Fruit fly (Drosophila melanogaster) whole organism, embryonic: ENCODE data around the gene CG42258.

Experiments used
- Antp ChIP-seq: fragments of 200-800 bp; sonication (Bioruptor generic); optimal IDR thresholded peaks from 3 replicates; lab custom pipeline; 2016; ENCODE audit warnings: missing biosample characterization, missing genetic modification characterization
- C15 ChIP-seq: fragments of 200-800 bp; sonication (Bioruptor generic); IDR thresholded peaks from 3 replicates; pipeline ENCODE4 v1.3.6; 2022; ENCODE audit warnings: missing biosample characterization, missing genetic modification characterization
- CG10979 ChIP-seq: fragments of 200-800 bp; sonication (Bioruptor generic); optimal IDR thresholded peaks from 2 replicates; lab custom pipeline; 2018; ENCODE audit warnings: missing biosample characterization, mild to moderate bottlenecking, missing genetic modification characterization, moderate library complexity
- CG11398 ChIP-seq: fragments of 200-800 bp; sonication (Bioruptor generic); optimal IDR thresholded peaks from 2 replicates; lab custom pipeline; 2016; ENCODE audit warnings: missing biosample characterization, missing genetic modification characterization
- CG12071 ChIP-seq: fragments of 200-800 bp; sonication (Bioruptor generic); optimal IDR thresholded peaks from 3 replicates; lab custom pipeline; 2018; ENCODE audit warnings: missing biosample characterization, mild to moderate bottlenecking, missing genetic modification characterization
- CG14710 ChIP-seq: fragments of 200-800 bp; sonication (Bioruptor generic); optimal IDR thresholded peaks from 3 replicates; lab custom pipeline; 2019; ENCODE audit warnings: missing biosample characterization, mild to moderate bottlenecking, missing genetic modification characterization, moderate library complexity
- CG2120 ChIP-seq: fragments of 200-800 bp; sonication (Bioruptor generic); optimal IDR thresholded peaks from 3 replicates; lab custom pipeline; 2016; ENCODE audit warnings: missing biosample characterization, missing genetic modification characterization
- CG2678 ChIP-seq: fragments of 200-800 bp; sonication (Bioruptor generic); optimal IDR thresholded peaks from 3 replicates; lab custom pipeline; 2019; ENCODE audit warnings: missing biosample characterization, mild to moderate bottlenecking, missing genetic modification characterization, moderate library complexity
- CG4730 ChIP-seq: fragments of 200-800 bp; sonication (Bioruptor generic); IDR thresholded peaks from 2 replicates; pipeline ENCODE4 v1.3.6; 2022; ENCODE audit warnings: missing biosample characterization, missing genetic modification characterization
- CG4820 ChIP-seq: fragments of 200-800 bp; sonication (Bioruptor generic); optimal IDR thresholded peaks from 3 replicates; lab custom pipeline; 2016; ENCODE audit warnings: missing biosample characterization, missing genetic modification characterization
- CG5180 ChIP-seq: fragments of 200-800 bp; sonication (Bioruptor generic); optimal IDR thresholded peaks from 3 replicates; lab custom pipeline; 2017; ENCODE audit warnings: missing biosample characterization, missing genetic modification characterization, mild to moderate bottlenecking, moderate library complexity, missing genetic modification reagents
- CG6272 ChIP-seq: fragments of 200-800 bp; sonication (Bioruptor generic); IDR thresholded peaks from 2 replicates; pipeline ENCODE4 v1.3.6; 2022; ENCODE audit warnings: missing biosample characterization, missing genetic modification characterization
- CG6689 ChIP-seq: fragments of 200-800 bp; sonication (Bioruptor generic); IDR thresholded peaks from 2 replicates; pipeline ENCODE4 v1.3.6; 2022; ENCODE audit warnings: missing biosample characterization, missing genetic modification characterization
- CG6765 ChIP-seq: fragments of 200-800 bp; sonication (Bioruptor generic); optimal IDR thresholded peaks from 3 replicates; lab custom pipeline; 2017; ENCODE audit warnings: missing biosample characterization, mild to moderate bottlenecking, missing genetic modification characterization
- CG7839 ChIP-seq: fragments of 200-800 bp; sonication (Bioruptor generic); optimal IDR thresholded peaks from 3 replicates; lab custom pipeline; 2018; ENCODE audit warnings: missing biosample characterization, mild to moderate bottlenecking, missing genetic modification characterization, moderate library complexity
- CG8089 ChIP-seq: fragments of 200-800 bp; sonication (Bioruptor generic); optimal IDR thresholded peaks from 3 replicates; lab custom pipeline; 2016; ENCODE audit warnings: missing biosample characterization, missing genetic modification characterization
- CG8924 ChIP-seq: fragments of 200-800 bp; optimal IDR thresholded peaks from 3 replicates; lab custom pipeline; 2019; ENCODE audit warnings: missing biosample characterization, mild to moderate bottlenecking, missing genetic modification characterization, moderate library complexity
- CG8944 ChIP-seq: fragments of 200-800 bp; sonication (Bioruptor generic); optimal IDR thresholded peaks from 3 replicates; lab custom pipeline; 2016; ENCODE audit warnings: missing biosample characterization, missing genetic modification characterization
- Camta ChIP-seq: fragments of 200-800 bp; sonication (Bioruptor generic); optimal IDR thresholded peaks from 2 replicates; lab custom pipeline; 2016; ENCODE audit warnings: missing biosample characterization, missing genetic modification characterization
- HLH3B ChIP-seq: fragments of 200-800 bp; sonication (Bioruptor generic); IDR thresholded peaks from 2 replicates; pipeline ENCODE4 v1.3.6; 2022; ENCODE audit warnings: missing biosample characterization, missing genetic modification characterization
- HLH54F ChIP-seq: fragments of 200-800 bp; sonication (Bioruptor generic); optimal IDR thresholded peaks from 3 replicates; lab custom pipeline; 2016; ENCODE audit warnings: missing biosample characterization, missing genetic modification characterization
- MBD-R2 ChIP-seq: fragments of 200-800 bp; sonication (Bioruptor generic); IDR thresholded peaks from 2 replicates; pipeline ENCODE4 v1.3.6; 2022; ENCODE audit warnings: missing biosample characterization, missing genetic modification characterization
- NFAT ChIP-seq: fragments of 200-800 bp; sonication (Bioruptor generic); IDR thresholded peaks from 2 replicates; pipeline ENCODE4 v1.3.6; 2022; ENCODE audit warnings: missing biosample characterization, missing genetic modification characterization
- NfI ChIP-seq: fragments of 200-800 bp; sonication (Bioruptor generic); optimal IDR thresholded peaks from 3 replicates; lab custom pipeline; 2018; ENCODE audit warnings: missing biosample characterization, mild to moderate bottlenecking, missing genetic modification characterization, moderate library complexity
- Six4 ChIP-seq: fragments of 200-800 bp; sonication (Bioruptor generic); optimal IDR thresholded peaks from 2 replicates; lab custom pipeline; 2016; ENCODE audit warnings: missing biosample characterization, missing genetic modification characterization
- Sox100B ChIP-seq: fragments of 200-800 bp; sonication (Bioruptor generic); optimal IDR thresholded peaks from 3 replicates; lab custom pipeline; 2018; ENCODE audit warnings: missing biosample characterization, mild to moderate bottlenecking, missing genetic modification characterization
- Trl ChIP-seq, 3 experiments: fragments of >200 bp in 2 of 3; fragments of 200-800 bp in 1 of 3; sonication (Bioruptor generic) in 1 of 3; optimal IDR thresholded peaks; 2 replicates in 1 of 3; 3 replicates in 2 of 3; lab custom pipeline; 2016 to 2017; ENCODE audit warnings: missing biosample characterization in 1 of 3, missing genetic modification characterization in 1 of 3
- Xrp1 ChIP-seq: fragments of 200-800 bp; sonication (Bioruptor generic); IDR thresholded peaks from 2 replicates; pipeline ENCODE4 v1.3.6; 2022; ENCODE audit warnings: missing biosample characterization, missing genetic modification characterization
- ac ChIP-seq: fragments of 200-800 bp; sonication (Bioruptor generic); optimal IDR thresholded peaks from 3 replicates; lab custom pipeline; 2017; ENCODE audit warnings: missing biosample characterization, mild to moderate bottlenecking, missing genetic modification characterization
- bbx ChIP-seq: fragments of 200-800 bp; sonication (Bioruptor generic); IDR thresholded peaks from 2 replicates; pipeline ENCODE4 v1.3.6; 2022; ENCODE audit warnings: missing biosample characterization, missing genetic modification characterization; ENCODE audit not compliant: partially characterized antibody
- bsh ChIP-seq, 2 experiments: fragments of 200-800 bp; sonication (Bioruptor generic); optimal IDR thresholded peaks; 2 replicates each; lab custom pipeline; 2017 to 2018; ENCODE audit warnings: mild to moderate bottlenecking in 2 of 2, missing biosample characterization in 2 of 2, missing genetic modification characterization in 2 of 2, moderate library complexity in 1 of 2
- dmrt99B ChIP-seq: fragments of 200-800 bp; sonication (Bioruptor generic); optimal IDR thresholded peaks from 2 replicates; lab custom pipeline; 2018; ENCODE audit warnings: missing biosample characterization, mild to moderate bottlenecking, missing genetic modification characterization, moderate library complexity
- eve ChIP-seq, 2 experiments: fragments of >200 bp; optimal IDR thresholded peaks; 2 replicates each; lab custom pipeline; 2017; ENCODE audit warnings: missing biosample characterization in 2 of 2, missing genetic modification characterization in 2 of 2
- ewg ChIP-seq: fragments of 200-800 bp; sonication (Bioruptor generic); optimal IDR thresholded peaks from 3 replicates; lab custom pipeline; 2017; ENCODE audit warnings: mild to moderate bottlenecking, missing biosample characterization, missing genetic modification reagents, missing genetic modification characterization
- fd96Cb ChIP-seq: fragments of 200-800 bp; sonication (Bioruptor generic); optimal IDR thresholded peaks from 2 replicates; lab custom pipeline; 2018; ENCODE audit warnings: missing biosample characterization, mild to moderate bottlenecking, missing genetic modification characterization, moderate library complexity
- fru ChIP-seq: fragments of >200 bp; optimal IDR thresholded peaks from 2 replicates; lab custom pipeline; 2017
- gt ChIP-seq: fragments of 200-800 bp; sonication (Bioruptor generic); IDR thresholded peaks from 2 replicates; pipeline ENCODE4 v1.3.6; 2022; ENCODE audit warnings: missing biosample characterization, missing genetic modification characterization
- ind ChIP-seq: fragments of 200-800 bp; sonication (Bioruptor generic); optimal IDR thresholded peaks from 3 replicates; lab custom pipeline; 2016; ENCODE audit warnings: missing biosample characterization, missing genetic modification characterization
- maf-S ChIP-seq: fragments of 200-800 bp; sonication (Bioruptor generic); optimal IDR thresholded peaks from 2 replicates; lab custom pipeline; 2016; ENCODE audit warnings: missing biosample characterization, missing genetic modification characterization
- odd ChIP-seq: fragments of 200-800 bp; sonication (Bioruptor generic); optimal IDR thresholded peaks from 2 replicates; lab custom pipeline; 2017; ENCODE audit warnings: missing biosample characterization, mild to moderate bottlenecking, missing genetic modification characterization
- pros ChIP-seq: fragments of 200-800 bp; sonication (Bioruptor generic); optimal IDR thresholded peaks from 3 replicates; lab custom pipeline; 2019; ENCODE audit warnings: missing biosample characterization, mild to moderate bottlenecking, missing genetic modification characterization, moderate library complexity
- pzg ChIP-seq: fragments of 200-800 bp; sonication (Bioruptor generic); optimal IDR thresholded peaks from 3 replicates; lab custom pipeline; 2018; ENCODE audit warnings: missing biosample characterization, mild to moderate bottlenecking, missing genetic modification characterization, moderate library complexity
- ro ChIP-seq: fragments of 200-800 bp; sonication (Bioruptor generic); IDR thresholded peaks from 2 replicates; pipeline ENCODE4 v1.3.6; 2022; ENCODE audit warnings: missing biosample characterization, missing genetic modification characterization
- sens ChIP-seq: fragments of 200-800 bp; sonication (Bioruptor generic); peaks from one replicate; lab custom pipeline; 2016; ENCODE audit warnings: missing biosample characterization, missing genetic modification characterization
- so ChIP-seq: fragments of 200-800 bp; sonication (Bioruptor generic); IDR thresholded peaks from 3 replicates; pipeline ENCODE4 v1.3.6; 2022; ENCODE audit warnings: missing biosample characterization, missing genetic modification characterization
- tgo ChIP-seq: fragments of 200-800 bp; sonication (Bioruptor generic); IDR thresholded peaks from 3 replicates; pipeline ENCODE4 v1.3.6; 2022; ENCODE audit warnings: missing biosample characterization, missing genetic modification characterization
- unpg ChIP-seq: fragments of 200-800 bp; sonication (Bioruptor generic); optimal IDR thresholded peaks from 3 replicates; lab custom pipeline; 2018; ENCODE audit warnings: missing biosample characterization, mild to moderate bottlenecking, missing genetic modification characterization, moderate library complexity
- vnd ChIP-seq: fragments of 200-800 bp; sonication (Bioruptor generic); IDR thresholded peaks from 3 replicates; pipeline ENCODE4 v1.3.6; 2022; ENCODE audit warnings: missing biosample characterization, missing genetic modification characterization; ENCODE audit not compliant: partially characterized antibody
- z ChIP-seq: fragments of 200-800 bp; sonication (Bioruptor generic); IDR thresholded peaks from 3 replicates; pipeline ENCODE4 v1.3.6; 2022; ENCODE audit warnings: missing biosample characterization, missing genetic modification characterization
- zfh2 ChIP-seq: fragments of 200-800 bp; sonication (Bioruptor generic); optimal IDR thresholded peaks from 2 replicates; lab custom pipeline; 2016; ENCODE audit warnings: missing biosample characterization, missing genetic modification characterization

CG42258 gene

dm6 chrX:12496930-12497329, 33.6 kb downstream of the CG42258 start, which contains the start of gene mdu (continued):
- no peak for TF ChIP-seq CG8924 (tag; lab: Kevin White, UChicago)
- TF ChIP-seq CG6765 (GFP tag; lab: Kevin White, UChicago): no peak
- peak; percentile 71; the same call in 1 of the 2 replicates for TF ChIP-seq bbx (GFP tag; lab: Robert Waterston, UW)
- TF ChIP-seq bsh (GFP tag; optimal IDR thresholded peaks at IDR 0.05; lab: Kevin White, UChicago): no peak
- TF ChIP-seq fd96Cb (tag; lab: Kevin White, UChicago): no peak
- peak; percentile 50 for TF ChIP-seq sens
- no peak for TF ChIP-seq CG11398 (GFP tag; lab: Kevin White, UChicago)
- TF ChIP-seq NFAT (GFP tag; lab: Robert Waterston, UW): no peak
- no peak for TF ChIP-seq CG2678 (tag; lab: Kevin White, UChicago)
- TF ChIP-seq CG12071 (GFP tag; lab: Kevin White, UChicago): no peak
- no peak for TF ChIP-seq dmrt99B (tag; lab: Kevin White, UChicago)
- no peak for TF ChIP-seq ro (GFP tag; lab: Robert Waterston, UW)
- no peak for TF ChIP-seq eve (GFP tag; optimal IDR thresholded peaks at IDR 0.05; lab: Kevin White, UChicago)
- no peak for TF ChIP-seq CG4730 (GFP tag; lab: Robert Waterston, UW)
- no peak for TF ChIP-seq fru (lab: Kevin White, UChicago)
- no peak for TF ChIP-seq ewg (GFP tag; lab: Kevin White, UChicago)
- no peak for TF ChIP-seq Antp (GFP tag; lab: Kevin White, UChicago)
- no peak for TF ChIP-seq NfI (GFP tag; lab: Kevin White, UChicago)
- TF ChIP-seq unpg (GFP tag; lab: Kevin White, UChicago): no peak
- no peak for TF ChIP-seq HLH3B (GFP tag; lab: Robert Waterston, UW)
- TF ChIP-seq Camta (GFP tag; lab: Kevin White, UChicago): no peak
- TF ChIP-seq CG2120 (GFP tag; lab: Kevin White, UChicago): peak; percentile 42
- peak; percentile 4 for TF ChIP-seq zfh2
- TF ChIP-seq CG8944 (GFP tag; lab: Kevin White, UChicago): no peak
- no peak for TF ChIP-seq gt (GFP tag; lab: Robert Waterston, UW)
- TF ChIP-seq z: no peak
- TF ChIP-seq CG4820 (GFP tag; lab: Kevin White, UChicago): no peak

dm6 chrX:12498101-12498500, 34.8 kb downstream of the CG42258 start:
- peak; percentile 2 for TF ChIP-seq sens
- TF ChIP-seq so: no peak

DNA sequence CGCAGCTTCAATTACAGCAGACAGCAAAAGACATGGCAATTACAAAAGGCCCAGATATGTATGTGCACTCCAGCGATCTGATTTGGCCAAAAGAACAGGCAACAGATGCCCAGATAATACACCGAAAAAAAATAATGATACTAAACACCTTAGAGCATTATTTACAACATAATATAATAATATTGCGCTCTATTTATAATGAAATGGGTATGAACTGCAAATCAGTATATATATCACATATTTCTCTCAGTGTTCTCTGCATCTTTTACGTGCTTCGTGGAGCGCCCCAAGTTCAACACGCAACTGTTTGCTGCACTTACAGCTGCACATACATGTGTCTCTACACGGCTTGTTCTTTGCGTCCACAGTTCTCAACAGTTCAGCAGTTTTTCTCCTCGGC, 44.3 kb downstream of the CG42258 start:
- no peak for TF ChIP-seq MBD-R2 (GFP tag; lab: Robert Waterston, UW)
- no peak for TF ChIP-seq CG6272
- no peak for TF ChIP-seq CG14710 (tag; lab: Kevin White, UChicago)
- TF ChIP-seq CG7839: peak; percentile 7
- no peak for TF ChIP-seq ac (GFP tag; lab: Kevin White, UChicago)
- TF ChIP-seq Sox100B (GFP tag; lab: Kevin White, UChicago): no peak
- no peak for TF ChIP-seq CG2120 (GFP tag; lab: Kevin White, UChicago)
- no peak for TF ChIP-seq pzg
- TF ChIP-seq Six4 (GFP tag; lab: Kevin White, UChicago): no peak
- no peak for TF ChIP-seq C15 (GFP tag; lab: Robert Waterston, UW)
- no peak for TF ChIP-seq maf-S (GFP tag; lab: Kevin White, UChicago)
- TF ChIP-seq Trl (optimal IDR thresholded peaks at IDR 0.05; lab: Kevin White, UChicago): no peak
- no peak for TF ChIP-seq Trl (GFP tag; optimal IDR thresholded peaks at IDR 0.05; lab: Kevin White, UChicago)
- no peak for TF ChIP-seq ind
- peak; percentile 45; the same call in 1 of the 2 replicates for TF ChIP-seq CG6689
- peak; percentile 56 for TF ChIP-seq Xrp1 (GFP tag; lab: Robert Waterston, UW)
- no peak for TF ChIP-seq vnd
- TF ChIP-seq HLH54F (GFP tag; lab: Kevin White, UChicago): no peak
- TF ChIP-seq CG5180 (GFP tag; lab: Kevin White, UChicago): no peak
- TF ChIP-seq pros (GFP tag; lab: Kevin White, UChicago): no peak
- TF ChIP-seq CG10979 (tag; lab: Kevin White, UChicago): peak; percentile 12
- TF ChIP-seq tgo: no peak
- TF ChIP-seq odd (GFP tag; lab: Kevin White, UChicago): no peak
- TF ChIP-seq CG8089 (GFP tag; lab: Kevin White, UChicago): no peak
